Worm (Caenorhabditis elegans) whole organism, late embryonic: ENCODE data around the gene F40E12.1.

Experiments used
- ama-1 ChIP-seq: fragments of 150-350 bp; optimal IDR thresholded peaks from 2 replicates; lab custom pipeline; 2014
- unc-55 ChIP-seq: sonication (generic microtip); optimal IDR thresholded peaks from 2 replicates; lab custom pipeline; 2017; ENCODE audit warnings: missing biosample characterization, missing genetic modification reagents, missing genetic modification characterization

- TF ChIP-seq unc-55 (GFP tag; lab: Kevin White, UChicago) (no peak), ama-1 (lab: Kevin White, UChicago) (no peak)
Observed at ce11 chrII:3655378-3655777, 37.8 kb downstream of the F40E12.1 start, which contains the start of gene F19B10.5.
